Worm (Caenorhabditis elegans): ENCODE results near the gene ZK816.3.

DNA sequence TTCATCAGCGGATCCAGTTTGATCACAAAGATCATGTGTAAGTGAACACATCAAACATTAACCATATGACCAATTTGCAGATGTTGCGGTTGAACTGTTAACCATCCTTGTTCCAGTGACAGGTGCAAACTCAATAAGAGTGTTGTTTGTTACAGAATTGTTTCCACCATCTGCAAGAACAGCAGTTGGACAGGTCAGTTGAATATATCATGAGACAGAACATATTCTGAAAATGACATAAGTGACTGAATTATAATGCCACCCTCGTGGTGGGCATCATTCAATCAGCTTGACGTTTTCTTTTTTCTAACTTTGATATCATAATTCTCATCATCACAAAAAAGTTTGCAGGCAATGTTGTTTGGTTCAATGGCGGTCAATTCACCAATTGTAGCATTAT lies 47.6 kb upstream of the ZK816.3 start:
- TF ChIP-seq aly-2 (tag; optimal IDR thresholded peaks at IDR 0.05): no peak
- TF ChIP-seq nhr-23 (tag; optimal IDR thresholded peaks at IDR 0.05): no peak
- TF ChIP-seq ceh-16 (tag; optimal IDR thresholded peaks at IDR 0.05): no peak
